Worm (Caenorhabditis elegans) whole organism, L4 larva: Measurements from ENCODE around the gene lron-2.

Experiments used
- F44E2.7 ChIP-seq: fragments of 200-800 bp; sonication (Bioruptor generic); IDR thresholded peaks from 2 replicates; pipeline ENCODE4 v2.1.2; 2022; ENCODE audit warnings: missing genetic modification characterization, missing compliant biosample characterization
- F49E8.2 ChIP-seq: sonication (generic microtip); optimal IDR thresholded peaks from 2 replicates; lab custom pipeline; 2016; ENCODE audit warnings: missing compliant biosample characterization, mild to moderate bottlenecking, missing genetic modification characterization, borderline replicate concordance
- T20F7.1 ChIP-seq: fragments of 200-800 bp; sonication (Bioruptor generic); optimal IDR thresholded peaks from 2 replicates; lab custom pipeline; 2018; ENCODE audit warnings: mild to moderate bottlenecking, missing genetic modification characterization, missing compliant biosample characterization
- T26A8.4 ChIP-seq: fragments of 200-800 bp; sonication (Bioruptor generic); IDR thresholded peaks from 2 replicates; pipeline ENCODE4 v1.3.6; 2022; ENCODE audit warnings: missing genetic modification characterization, missing compliant biosample characterization
- Y5F2A.4 ChIP-seq: fragments of 200-800 bp; sonication (Bioruptor generic); optimal IDR thresholded peaks from 2 replicates; lab custom pipeline; 2018; ENCODE audit warnings: mild to moderate bottlenecking, missing genetic modification characterization, missing compliant biosample characterization
- ZK337.2 ChIP-seq: fragments of 200-800 bp; sonication (Bioruptor generic); IDR thresholded peaks from 2 replicates; pipeline ENCODE4 v1.3.6; 2022; ENCODE audit warnings: missing genetic modification reagents, missing genetic modification characterization, missing compliant biosample characterization
- aha-1 ChIP-seq: fragments of 150-350 bp; peaks from one replicate; lab custom pipeline; 2014; ENCODE audit warnings: missing biosample characterization, missing genetic modification characterization
- ceh-28 ChIP-seq: fragments of 150-350 bp; optimal IDR thresholded peaks from 2 replicates; lab custom pipeline; 2014; ENCODE audit warnings: missing biosample characterization, missing genetic modification reagents, missing genetic modification characterization
- ceh-44 ChIP-seq: fragments of 200-800 bp; sonication (Bioruptor generic); IDR thresholded peaks from 2 replicates; pipeline ENCODE4 v1.3.6; 2022; ENCODE audit warnings: missing genetic modification reagents, missing genetic modification characterization, missing compliant biosample characterization
- ceh-82 ChIP-seq: sonication (generic microtip); optimal IDR thresholded peaks from 2 replicates; lab custom pipeline; 2017; ENCODE audit warnings: missing biosample characterization, missing genetic modification characterization
- daf-19 ChIP-seq: fragments of 200-800 bp; sonication (Bioruptor generic); conservative IDR thresholded peaks from 2 replicates; pipeline ENCODE4 v1.3.6; 2022; ENCODE audit warnings: missing genetic modification characterization, missing compliant biosample characterization
- daf-8 ChIP-seq: fragments of 200-800 bp; sonication (Bioruptor generic); IDR thresholded peaks from 2 replicates; pipeline ENCODE4 v1.3.6; 2022; ENCODE audit warnings: missing genetic modification characterization, missing compliant biosample characterization
- dmd-6 ChIP-seq: fragments of 200-800 bp; sonication (Bioruptor generic); IDR thresholded peaks from 2 replicates; pipeline ENCODE4 v1.3.6; 2022; ENCODE audit warnings: missing genetic modification reagents, missing genetic modification characterization, missing compliant biosample characterization
- dmd-8 ChIP-seq: fragments of 200-800 bp; sonication (Bioruptor generic); IDR thresholded peaks from 2 replicates; pipeline ENCODE4 v1.3.6; 2022; ENCODE audit warnings: missing genetic modification characterization, missing compliant biosample characterization
- duxl-1 ChIP-seq: sonication (generic microtip); optimal IDR thresholded peaks from 2 replicates; lab custom pipeline; 2016; ENCODE audit warnings: mild to moderate bottlenecking, missing genetic modification characterization, moderate library complexity, missing compliant biosample characterization; ENCODE audit not compliant: poor library complexity
- dve-1 ChIP-seq: sonication (generic microtip); optimal IDR thresholded peaks from 2 replicates; lab custom pipeline; 2017; ENCODE audit warnings: antibody characterized with exemption, mild to moderate bottlenecking, missing genetic modification characterization, missing compliant biosample characterization; ENCODE audit not compliant: insufficient read depth
- egl-43 ChIP-seq: fragments of 200-800 bp; sonication (Bioruptor generic); IDR thresholded peaks from 2 replicates; pipeline ENCODE4 v1.3.6; 2022; ENCODE audit warnings: missing genetic modification reagents, missing genetic modification characterization, missing compliant biosample characterization
- fkh-10 ChIP-seq: fragments of 150-350 bp; optimal IDR thresholded peaks from 2 replicates; lab custom pipeline; 2014; ENCODE audit warnings: missing biosample characterization, missing genetic modification reagents, missing genetic modification characterization
- hmg-1.1 ChIP-seq: fragments of 200-800 bp; sonication (Bioruptor generic); IDR thresholded peaks from 2 replicates; pipeline ENCODE4 v1.3.6; 2022; ENCODE audit warnings: missing genetic modification reagents, missing genetic modification characterization, missing compliant biosample characterization
- jun-1 ChIP-seq: fragments of 150-350 bp; optimal IDR thresholded peaks from 2 replicates; lab custom pipeline; 2014; ENCODE audit warnings: missing biosample characterization, missing genetic modification reagents, missing genetic modification characterization
- lim-7 ChIP-seq: fragments of 200-800 bp; sonication (Bioruptor generic); IDR thresholded peaks from 2 replicates; pipeline ENCODE4 v1.3.6; 2022; ENCODE audit warnings: missing genetic modification characterization, missing compliant biosample characterization
- lin-13 ChIP-seq: fragments of 150-350 bp; optimal IDR thresholded peaks from 2 replicates; lab custom pipeline; 2014; ENCODE audit warnings: missing biosample characterization, missing genetic modification reagents, missing genetic modification characterization
- lin-15B ChIP-seq: fragments of 150-350 bp; sonication (generic microtip); optimal IDR thresholded peaks from 3 replicates; lab custom pipeline; 2014; ENCODE audit warnings: missing biosample characterization, missing genetic modification characterization
- lin-29 ChIP-seq: fragments of 200-800 bp; sonication (Bioruptor generic); IDR thresholded peaks from 2 replicates; pipeline ENCODE4 v1.3.6; 2022; ENCODE audit warnings: missing genetic modification reagents, missing genetic modification characterization, missing compliant biosample characterization
- lin-39 ChIP-seq: fragments of 150-350 bp; optimal IDR thresholded peaks from 2 replicates; lab custom pipeline; 2014; ENCODE audit warnings: missing biosample characterization, missing genetic modification reagents, missing genetic modification characterization
- lsy-2 ChIP-seq, 2 experiments: fragments of 150-350 bp in 1 of 2; sonication (generic microtip) in 1 of 2; optimal IDR thresholded peaks; 2 replicates each; lab custom pipeline; 2014 to 2017; ENCODE audit warnings: missing biosample characterization in 2 of 2, missing genetic modification characterization in 2 of 2
- madf-5 ChIP-seq, 2 experiments: fragments of 200-800 bp; sonication (Bioruptor generic); IDR thresholded peaks; 2 replicates each; pipeline ENCODE4 v1.3.6; 2022; ENCODE audit warnings: missing compliant biosample characterization in 2 of 2, missing genetic modification characterization in 2 of 2
- madf-9 ChIP-seq: fragments of 200-800 bp; sonication (Bioruptor generic); conservative IDR thresholded peaks from 2 replicates; pipeline ENCODE4 v1.3.6; 2022; ENCODE audit warnings: missing genetic modification reagents, missing genetic modification characterization, missing compliant biosample characterization
- mdt-29 ChIP-seq: fragments of 200-800 bp; sonication (Bioruptor generic); IDR thresholded peaks from 2 replicates; pipeline ENCODE4 v1.3.6; 2022; ENCODE audit warnings: missing genetic modification reagents, missing genetic modification characterization, missing compliant biosample characterization
- mep-1 ChIP-seq: fragments of 150-350 bp; sonication (generic microtip); optimal IDR thresholded peaks from 3 replicates; lab custom pipeline; 2014; ENCODE audit warnings: missing biosample characterization, missing genetic modification characterization
- mes-2 ChIP-seq: sonication (generic microtip); optimal IDR thresholded peaks from 2 replicates; lab custom pipeline; 2016; ENCODE audit warnings: missing genotype, mild to moderate bottlenecking, missing genetic modification characterization, missing compliant biosample characterization; ENCODE audit not compliant: poor library complexity, severe bottlenecking
- mxl-2 ChIP-seq: fragments of 200-800 bp; sonication (Bioruptor generic); conservative IDR thresholded peaks from 2 replicates; pipeline ENCODE4 v1.3.6; 2022; ENCODE audit warnings: missing genetic modification reagents, missing genetic modification characterization, missing compliant biosample characterization
- nhr-111 ChIP-seq: fragments of 200-800 bp; sonication (Bioruptor generic); optimal IDR thresholded peaks from 2 replicates; lab custom pipeline; 2018; ENCODE audit warnings: mild to moderate bottlenecking, missing genetic modification characterization, missing compliant biosample characterization
- nhr-25 ChIP-seq: sonication (generic microtip); optimal IDR thresholded peaks from 2 replicates; lab custom pipeline; 2017; ENCODE audit warnings: missing genetic modification characterization, mild to moderate bottlenecking, missing compliant biosample characterization, antibody characterized with exemption, moderate library complexity, borderline replicate concordance; ENCODE audit not compliant: insufficient read depth
- nhr-28 ChIP-seq: fragments of 150-350 bp; optimal IDR thresholded peaks from 2 replicates; lab custom pipeline; 2014; ENCODE audit warnings: missing biosample characterization, missing genetic modification characterization
- nhr-41 ChIP-seq: fragments of 200-800 bp; sonication (Bioruptor generic); IDR thresholded peaks from 2 replicates; pipeline ENCODE4 v1.3.6; 2022; ENCODE audit warnings: missing genetic modification reagents, missing genetic modification characterization, missing compliant biosample characterization
- nhr-42 ChIP-seq: fragments of 200-800 bp; sonication (Bioruptor generic); IDR thresholded peaks from 2 replicates; pipeline ENCODE4 v1.3.6; 2022; ENCODE audit warnings: missing genetic modification characterization, missing compliant biosample characterization
- nhr-48 ChIP-seq: sonication (generic microtip); optimal IDR thresholded peaks from 2 replicates; lab custom pipeline; 2016; ENCODE audit warnings: mild to moderate bottlenecking, missing genetic modification characterization, missing compliant biosample characterization
- nhr-76 ChIP-seq: fragments of 150-350 bp; optimal IDR thresholded peaks from 2 replicates; lab custom pipeline; 2014; ENCODE audit warnings: missing biosample characterization, missing genetic modification characterization
- nhr-77 ChIP-seq: fragments of 150-350 bp; optimal IDR thresholded peaks from 2 replicates; lab custom pipeline; 2014; ENCODE audit warnings: missing biosample characterization, missing genetic modification characterization
- pha-4 ChIP-seq, 2 experiments: fragments of 150-350 bp in 1 of 2; fragments of 200-800 bp in 1 of 2; sonication (Bioruptor generic) in 1 of 2; IDR thresholded peaks in 1 of 2; optimal IDR thresholded peaks in 1 of 2; 2 replicates each; pipeline versions ENCODE4 v1.3.6 to Lab custom; 2014 to 2022; ENCODE audit warnings: missing genetic modification characterization in 2 of 2, missing genetic modification reagents in 2 of 2, missing biosample characterization in 1 of 2, missing compliant biosample characterization in 1 of 2
- saeg-2 ChIP-seq: fragments of 200-800 bp; sonication (Bioruptor generic); IDR thresholded peaks from 2 replicates; pipeline ENCODE4 v1.3.6; 2022; ENCODE audit warnings: missing genetic modification reagents, missing genetic modification characterization, missing compliant biosample characterization
- sdz-12 ChIP-seq: fragments of 200-800 bp; sonication (Bioruptor generic); optimal IDR thresholded peaks from 2 replicates; lab custom pipeline; 2018; ENCODE audit warnings: mild to moderate bottlenecking, missing genetic modification characterization, missing compliant biosample characterization
- set-16 ChIP-seq: fragments of 200-800 bp; sonication (Bioruptor generic); IDR thresholded peaks from 2 replicates; pipeline ENCODE4 v1.3.6; 2022; ENCODE audit warnings: missing genetic modification reagents, missing genetic modification characterization, missing compliant biosample characterization
- snpc-4 ChIP-seq: fragments of 150-350 bp; optimal IDR thresholded peaks from 2 replicates; lab custom pipeline; 2014; ENCODE audit warnings: missing biosample characterization, missing genetic modification characterization
- tag-97 ChIP-seq: fragments of 200-800 bp; sonication (Bioruptor generic); IDR thresholded peaks from 2 replicates; pipeline ENCODE4 v1.3.6; 2022; ENCODE audit warnings: missing genetic modification characterization, missing compliant biosample characterization
- tra-1 ChIP-seq: fragments of 200-800 bp; sonication (Bioruptor generic); IDR thresholded peaks from 2 replicates; pipeline ENCODE4 v1.3.6; 2022; ENCODE audit warnings: missing genetic modification reagents, missing genetic modification characterization, missing compliant biosample characterization
- vab-7 ChIP-seq: fragments of 200-800 bp; sonication (Bioruptor generic); IDR thresholded peaks from 2 replicates; pipeline ENCODE4 v1.3.6; 2022; ENCODE audit warnings: missing genetic modification reagents, missing genetic modification characterization, missing compliant biosample characterization
- zag-1 ChIP-seq: fragments of 150-350 bp; optimal IDR thresholded peaks from 2 replicates; lab custom pipeline; 2014; ENCODE audit warnings: missing biosample characterization, missing genetic modification characterization
- ztf-11 ChIP-seq: fragments of 150-350 bp; optimal IDR thresholded peaks from 2 replicates; lab custom pipeline; 2014; ENCODE audit warnings: missing biosample characterization, missing genetic modification characterization
- ztf-7 ChIP-seq: fragments of 150-350 bp; optimal IDR thresholded peaks from 2 replicates; lab custom pipeline; 2014; ENCODE audit warnings: missing biosample characterization, missing genetic modification characterization

The lron-2 gene

ce11 chrV:9273587-9273986 lies 13.8 kb downstream of the lron-2 start:
- 0 out of 2 replicates have a peak, but pooled peaks have one; percentile 23 for TF ChIP-seq tra-1
- no peak for TF ChIP-seq lin-15B (tag; lab: Kevin White, UChicago)
- TF ChIP-seq vab-7 (GFP tag; lab: Robert Waterston, UW) = no peak
- TF ChIP-seq tag-97 (GFP tag; lab: Robert Waterston, UW) = no peak
- TF ChIP-seq nhr-25 (tag; lab: Kevin White, UChicago) = no peak
- TF ChIP-seq ceh-82 (tag; lab: Kevin White, UChicago) = no peak
- peak; percentile 54 for TF ChIP-seq dmd-6 (GFP tag; lab: Robert Waterston, UW)
- TF ChIP-seq T26A8.4 = no peak
- no peak for TF ChIP-seq ceh-28 (tag; lab: Kevin White, UChicago)
- TF ChIP-seq jun-1 (tag; lab: Kevin White, UChicago) = no peak
- no peak for TF ChIP-seq ceh-44 (GFP tag; lab: Robert Waterston, UW)
- TF ChIP-seq lin-13 = no peak
- no peak for TF ChIP-seq mdt-29 (GFP tag; lab: Robert Waterston, UW)
- no peak for TF ChIP-seq F44E2.7 (GFP tag; lab: Robert Waterston, UW)
- TF ChIP-seq sdz-12 (GFP tag; lab: Kevin White, UChicago) = no peak
- TF ChIP-seq nhr-111 (GFP tag; lab: Kevin White, UChicago) = no peak
- TF ChIP-seq egl-43 = no peak
- no peak for TF ChIP-seq daf-8
- TF ChIP-seq madf-9 (GFP tag; lab: Robert Waterston, UW) = no peak
- no peak for TF ChIP-seq T20F7.1 (GFP tag; lab: Kevin White, UChicago)
- TF ChIP-seq mxl-2 (GFP tag; lab: Robert Waterston, UW) = no peak
- peak; percentile 74 for TF ChIP-seq mep-1 (tag; lab: Kevin White, UChicago)
- TF ChIP-seq fkh-10 (GFP tag; lab: Kevin White, UChicago) = peak; percentile 62
- peak; percentile 94 for TF ChIP-seq nhr-28 (tag; lab: Kevin White, UChicago)
- peak; percentile 46 for TF ChIP-seq mes-2 (tag; lab: Kevin White, UChicago)
- no peak for TF ChIP-seq snpc-4 (tag; lab: Kevin White, UChicago)
- TF ChIP-seq madf-5 (GFP tag; IDR thresholded peaks at IDR 0.05; lab: Robert Waterston, UW) = no peak
- TF ChIP-seq nhr-76 (tag; lab: Kevin White, UChicago) = no peak
- peak; percentile 79 for TF ChIP-seq hmg-1.1 (GFP tag; lab: Robert Waterston, UW)
- TF ChIP-seq nhr-48 (tag; lab: Kevin White, UChicago) = no peak
- TF ChIP-seq pha-4 (GFP tag; IDR thresholded peaks at IDR 0.05; lab: Robert Waterston, UW) = no peak
- TF ChIP-seq pha-4 (tag; optimal IDR thresholded peaks at IDR 0.05; lab: Kevin White, UChicago) = no peak
- TF ChIP-seq nhr-41 (GFP tag; lab: Robert Waterston, UW) = no peak
- TF ChIP-seq lin-39 (tag; lab: Kevin White, UChicago) = no peak
- no peak for TF ChIP-seq ZK337.2
- no peak for TF ChIP-seq daf-19 (GFP tag; lab: Robert Waterston, UW)
- TF ChIP-seq ztf-11 (tag; lab: Kevin White, UChicago) = no peak
- TF ChIP-seq set-16 (GFP tag; lab: Robert Waterston, UW) = no peak
- TF ChIP-seq lim-7 (GFP tag; lab: Robert Waterston, UW) = no peak
- no peak for TF ChIP-seq duxl-1 (tag; lab: Kevin White, UChicago)
- no peak for TF ChIP-seq dmd-8 (GFP tag; lab: Robert Waterston, UW)
- no peak for TF ChIP-seq Y5F2A.4 (GFP tag; lab: Kevin White, UChicago)
- TF ChIP-seq nhr-42 (GFP tag; lab: Robert Waterston, UW) = no peak
- no peak for TF ChIP-seq saeg-2 (GFP tag; lab: Robert Waterston, UW)
- TF ChIP-seq aha-1 (tag; lab: Kevin White, UChicago) = peak; percentile 91
- peak; percentile 62 to 71 for TF ChIP-seq lsy-2 (tag; optimal IDR thresholded peaks at IDR 0.05; lab: Kevin White, UChicago)
- no peak for TF ChIP-seq ztf-7
- TF ChIP-seq dve-1 (tag; lab: Kevin White, UChicago) = peak; percentile 61
- TF ChIP-seq lin-29 = no peak
- TF ChIP-seq zag-1 = no peak
- TF ChIP-seq F49E8.2 (tag; lab: Kevin White, UChicago) = no peak
- peak; percentile 30 for TF ChIP-seq nhr-77
